Fruit fly (Drosophila melanogaster) whole organism, embryonic: Measurements from ENCODE around the gene CG14082.

Experiments
- CG15601 ChIP-seq: fragments of 200-800 bp; sonication (Bioruptor generic); optimal IDR thresholded peaks from 3 replicates; lab custom pipeline; 2019; ENCODE audit warnings: missing biosample characterization, mild to moderate bottlenecking, missing genetic modification characterization, moderate library complexity
- CG7963 ChIP-seq: fragments of 200-800 bp; sonication (Bioruptor generic); IDR thresholded peaks from 3 replicates; pipeline ENCODE4 v1.3.6; 2022; ENCODE audit warnings: missing biosample characterization, missing genetic modification characterization; ENCODE audit not compliant: partially characterized antibody
- D19A ChIP-seq: fragments of 200-800 bp; optimal IDR thresholded peaks from 3 replicates; lab custom pipeline; 2019; ENCODE audit warnings: missing biosample characterization, mild to moderate bottlenecking, missing genetic modification characterization, moderate library complexity
- Doc2 ChIP-seq: fragments of 200-800 bp; sonication (Bioruptor generic); IDR thresholded peaks from 2 replicates; pipeline ENCODE4 v1.3.6; 2022; ENCODE audit warnings: missing biosample characterization, missing genetic modification characterization
- MESR4 ChIP-seq: fragments of 200-800 bp; sonication (Bioruptor generic); optimal IDR thresholded peaks from 2 replicates; lab custom pipeline; 2018; ENCODE audit warnings: missing biosample characterization, mild to moderate bottlenecking, missing genetic modification characterization, moderate library complexity
- Rx ChIP-seq: fragments of 200-800 bp; sonication (Bioruptor generic); IDR thresholded peaks from 2 replicates; pipeline ENCODE4 v1.3.6; 2022; ENCODE audit warnings: missing biosample characterization, missing genetic modification characterization
- YL-1 ChIP-seq: fragments of 200-800 bp; sonication (Bioruptor generic); optimal IDR thresholded peaks from 3 replicates; lab custom pipeline; 2017; ENCODE audit warnings: missing biosample characterization, mild to moderate bottlenecking, missing genetic modification characterization
- fd3F ChIP-seq: fragments of 200-800 bp; sonication (Bioruptor generic); optimal IDR thresholded peaks from 2 replicates; lab custom pipeline; 2018; ENCODE audit warnings: missing biosample characterization, mild to moderate bottlenecking, missing genetic modification characterization, moderate library complexity
- h ChIP-seq: fragments of >200 bp; optimal IDR thresholded peaks from 2 replicates; lab custom pipeline; 2017
- nerfin-1 ChIP-seq: fragments of 200-800 bp; sonication (Bioruptor generic); optimal IDR thresholded peaks from 3 replicates; lab custom pipeline; 2019; ENCODE audit warnings: missing biosample characterization, mild to moderate bottlenecking, missing genetic modification characterization, moderate library complexity
- nmo ChIP-seq: fragments of 200-800 bp; sonication (Bioruptor generic); optimal IDR thresholded peaks from 2 replicates; lab custom pipeline; 2018; ENCODE audit warnings: missing biosample characterization, mild to moderate bottlenecking, missing genetic modification characterization, moderate library complexity
- scrt ChIP-seq: fragments of 200-800 bp; sonication (Bioruptor generic); optimal IDR thresholded peaks from 2 replicates; lab custom pipeline; 2018; ENCODE audit warnings: missing biosample characterization, mild to moderate bottlenecking, missing genetic modification characterization, moderate library complexity
- shn ChIP-seq: fragments of 200-800 bp; sonication (Bioruptor generic); optimal IDR thresholded peaks from 3 replicates; lab custom pipeline; 2016; ENCODE audit warnings: missing biosample characterization, missing genetic modification characterization

DNA sequence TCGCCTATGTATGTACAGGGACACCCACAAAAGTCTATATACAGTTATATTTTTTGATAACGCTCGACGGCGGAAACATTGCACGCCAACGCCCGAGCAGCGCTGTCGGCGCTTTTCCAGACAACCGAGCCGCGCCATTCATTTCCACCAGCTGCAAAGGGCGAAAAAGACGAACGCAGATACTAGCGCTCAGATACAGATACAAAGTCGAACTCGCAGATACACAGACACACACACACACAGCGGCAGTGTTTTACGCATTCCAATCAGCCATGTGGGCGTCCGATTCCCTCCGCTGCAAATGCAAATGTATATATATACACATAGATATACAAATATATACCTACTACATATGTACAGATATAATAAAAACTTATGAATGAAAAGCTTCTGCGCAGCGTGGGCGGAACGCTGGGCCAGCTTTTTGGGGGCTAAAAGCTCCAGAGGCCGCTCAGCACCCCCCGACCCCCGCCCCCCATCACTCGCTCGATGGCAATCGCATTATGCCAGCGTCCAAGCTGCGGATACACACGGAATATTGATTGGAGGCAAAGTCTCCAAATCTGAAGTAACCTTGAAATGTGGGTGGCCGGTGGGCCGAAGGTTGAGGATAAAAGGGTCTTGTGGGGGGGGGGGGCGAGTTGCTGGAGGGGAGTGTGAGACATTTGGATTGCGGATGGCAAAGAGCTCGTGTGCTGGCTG is 47.2 kb downstream of the CG14082 start:
- no peak for TF ChIP-seq Doc2
- no peak for TF ChIP-seq CG7963 (GFP tag; lab: Robert Waterston, UW)
- TF ChIP-seq D19A (tag; lab: Kevin White, UChicago): no peak
- TF ChIP-seq nmo (GFP tag; lab: Kevin White, UChicago): no peak
- TF ChIP-seq nerfin-1 (tag; lab: Kevin White, UChicago): no peak
- TF ChIP-seq shn (GFP tag; lab: Kevin White, UChicago): no peak
- TF ChIP-seq Rx (GFP tag; lab: Robert Waterston, UW): no peak
- no peak for TF ChIP-seq h
- TF ChIP-seq fd3F: no peak
- no peak for TF ChIP-seq MESR4 (GFP tag; lab: Kevin White, UChicago)
- no peak for TF ChIP-seq YL-1 (GFP tag; lab: Kevin White, UChicago)
- no peak for TF ChIP-seq scrt
- no peak for TF ChIP-seq CG15601 (tag; lab: Kevin White, UChicago)
